Worm (Caenorhabditis elegans): ENCODE data around the gene R05H10.7.

ce11 chrII:14904635-14905034, 49.3 kb downstream of the R05H10.7 start:
- TF ChIP-seq fos-1 (tag; optimal IDR thresholded peaks at IDR 0.05) (no peak), ama-1 (optimal IDR thresholded peaks at IDR 0.05) (no peak)

Measured in whole organism, L2 larva.